Fruit fly (Drosophila melanogaster) whole organism, embryonic: ENCODE data around the gene CG11085.

ENCODE experiments used
- CG10431 ChIP-seq: fragments of 200-800 bp; sonication (Bioruptor generic); optimal IDR thresholded peaks from 3 replicates; lab custom pipeline; 2018; ENCODE audit warnings: missing biosample characterization, mild to moderate bottlenecking, missing genetic modification characterization
- CG10654 ChIP-seq: fragments of 200-800 bp; sonication (Bioruptor generic); optimal IDR thresholded peaks from 2 replicates; lab custom pipeline; 2016; ENCODE audit warnings: missing biosample characterization, missing genetic modification characterization
- CG12299 ChIP-seq: fragments of 200-800 bp; sonication (Bioruptor generic); optimal IDR thresholded peaks from 2 replicates; lab custom pipeline; 2018; ENCODE audit warnings: missing biosample characterization, mild to moderate bottlenecking, missing genetic modification characterization
- CG12391 ChIP-seq: fragments of 200-800 bp; sonication (Bioruptor generic); optimal IDR thresholded peaks from 3 replicates; lab custom pipeline; 2018; ENCODE audit warnings: missing biosample characterization, mild to moderate bottlenecking, missing genetic modification characterization, moderate library complexity
- CG13424 ChIP-seq: fragments of 200-800 bp; sonication (Bioruptor generic); optimal IDR thresholded peaks from 2 replicates; lab custom pipeline; 2019; ENCODE audit warnings: missing biosample characterization, mild to moderate bottlenecking, missing genetic modification characterization, moderate library complexity
- CG14050 ChIP-seq: fragments of 200-800 bp; sonication (Bioruptor generic); IDR thresholded peaks from 3 replicates; pipeline ENCODE4 v1.3.6; 2022; ENCODE audit warnings: missing biosample characterization, missing genetic modification characterization
- CG17359 ChIP-seq: fragments of 200-800 bp; sonication (Bioruptor generic); optimal IDR thresholded peaks from 3 replicates; lab custom pipeline; 2018; ENCODE audit warnings: missing biosample characterization, mild to moderate bottlenecking, missing genetic modification characterization, moderate library complexity
- CG17568 ChIP-seq: fragments of 200-800 bp; sonication (Bioruptor generic); optimal IDR thresholded peaks from 2 replicates; lab custom pipeline; 2018; ENCODE audit warnings: missing biosample characterization, mild to moderate bottlenecking, missing genetic modification characterization, moderate library complexity
- CG18619 ChIP-seq: fragments of 200-800 bp; sonication (Bioruptor generic); optimal IDR thresholded peaks from 3 replicates; lab custom pipeline; 2017; ENCODE audit warnings: missing biosample characterization, mild to moderate bottlenecking, missing genetic modification characterization
- CG32772 ChIP-seq: fragments of 200-800 bp; sonication (Bioruptor generic); IDR thresholded peaks from 2 replicates; pipeline ENCODE4 v1.3.6; 2022; ENCODE audit warnings: missing biosample characterization, missing genetic modification characterization
- CG3281 ChIP-seq: fragments of 200-800 bp; sonication (Bioruptor generic); optimal IDR thresholded peaks from 3 replicates; lab custom pipeline; 2017; ENCODE audit warnings: missing biosample characterization, mild to moderate bottlenecking, missing genetic modification characterization
- CG3407 ChIP-seq: fragments of 200-800 bp; sonication (Bioruptor generic); optimal IDR thresholded peaks from 2 replicates; lab custom pipeline; 2018; ENCODE audit warnings: missing biosample characterization, mild to moderate bottlenecking, missing genetic modification characterization
- CG4328 ChIP-seq: fragments of 200-800 bp; sonication (Bioruptor generic); optimal IDR thresholded peaks from 3 replicates; lab custom pipeline; 2017; ENCODE audit warnings: missing biosample characterization, missing genetic modification reagents, missing genetic modification characterization
- CG4617 ChIP-seq: fragments of 200-800 bp; sonication (Bioruptor generic); optimal IDR thresholded peaks from 3 replicates; lab custom pipeline; 2016; ENCODE audit warnings: missing biosample characterization, missing genetic modification characterization, borderline replicate concordance
- CG5180 ChIP-seq: fragments of 200-800 bp; sonication (Bioruptor generic); optimal IDR thresholded peaks from 3 replicates; lab custom pipeline; 2017; ENCODE audit warnings: missing biosample characterization, missing genetic modification characterization, mild to moderate bottlenecking, moderate library complexity, missing genetic modification reagents
- CG6765 ChIP-seq: fragments of 200-800 bp; sonication (Bioruptor generic); optimal IDR thresholded peaks from 3 replicates; lab custom pipeline; 2017; ENCODE audit warnings: missing biosample characterization, mild to moderate bottlenecking, missing genetic modification characterization
- CG7839 ChIP-seq: fragments of 200-800 bp; sonication (Bioruptor generic); optimal IDR thresholded peaks from 3 replicates; lab custom pipeline; 2018; ENCODE audit warnings: missing biosample characterization, mild to moderate bottlenecking, missing genetic modification characterization, moderate library complexity
- D ChIP-seq, 2 experiments: fragments of 200-800 bp in 1 of 2; fragments of >200 bp in 1 of 2; sonication (Bioruptor generic) in 1 of 2; optimal IDR thresholded peaks; 2 replicates in 1 of 2; 3 replicates in 1 of 2; lab custom pipeline; 2017; ENCODE audit warnings: mild to moderate bottlenecking in 1 of 2, missing biosample characterization in 1 of 2, missing genetic modification characterization in 1 of 2, missing genetic modification reagents in 1 of 2
- Dp ChIP-seq: fragments of 200-800 bp; sonication (Bioruptor generic); optimal IDR thresholded peaks from 2 replicates; lab custom pipeline; 2018; ENCODE audit warnings: missing biosample characterization, mild to moderate bottlenecking, missing genetic modification characterization, moderate library complexity
- Ets65A ChIP-seq: fragments of 200-800 bp; sonication (Bioruptor generic); peaks from one replicate; lab custom pipeline; 2016; ENCODE audit warnings: missing biosample characterization, missing genetic modification characterization
- HLH4C ChIP-seq: fragments of 200-800 bp; sonication (Bioruptor generic); IDR thresholded peaks from 3 replicates; pipeline ENCODE4 v1.3.6; 2022; ENCODE audit warnings: missing biosample characterization, missing genetic modification characterization; ENCODE audit not compliant: partially characterized antibody
- Hr39 ChIP-seq: fragments of >200 bp; optimal IDR thresholded peaks from 2 replicates; lab custom pipeline; 2017
- NC2β ChIP-seq: fragments of 200-800 bp; sonication (Bioruptor generic); optimal IDR thresholded peaks from 2 replicates; lab custom pipeline; 2016; ENCODE audit warnings: missing biosample characterization, missing genetic modification characterization
- Neu2 ChIP-seq: fragments of 200-800 bp; sonication (Bioruptor generic); optimal IDR thresholded peaks from 3 replicates; lab custom pipeline; 2016; ENCODE audit warnings: missing biosample characterization, missing genetic modification characterization, borderline replicate concordance
- Rfx ChIP-seq: fragments of 200-800 bp; sonication (Bioruptor generic); IDR thresholded peaks from 2 replicates; pipeline ENCODE4 v1.3.6; 2022; ENCODE audit warnings: missing biosample characterization, missing genetic modification characterization
- Six4 ChIP-seq: fragments of 200-800 bp; sonication (Bioruptor generic); optimal IDR thresholded peaks from 2 replicates; lab custom pipeline; 2016; ENCODE audit warnings: missing biosample characterization, missing genetic modification characterization
- Sox102F ChIP-seq: fragments of 200-800 bp; sonication (Bioruptor generic); optimal IDR thresholded peaks from 2 replicates; lab custom pipeline; 2018; ENCODE audit warnings: missing biosample characterization, mild to moderate bottlenecking, missing genetic modification characterization, moderate library complexity
- Spps ChIP-seq: fragments of 200-800 bp; sonication (Bioruptor generic); optimal IDR thresholded peaks from 2 replicates; lab custom pipeline; 2018; ENCODE audit warnings: missing biosample characterization, mild to moderate bottlenecking, missing genetic modification characterization
- TFAM ChIP-seq: fragments of 200-800 bp; sonication (Bioruptor generic); optimal IDR thresholded peaks from 2 replicates; lab custom pipeline; 2017; ENCODE audit warnings: missing biosample characterization, missing genetic modification characterization, inconsistent platforms
- az2 ChIP-seq: fragments of 200-800 bp; sonication (Bioruptor generic); optimal IDR thresholded peaks from 3 replicates; lab custom pipeline; 2016; ENCODE audit warnings: missing biosample characterization, missing genetic modification characterization
- bsh ChIP-seq, 2 experiments: fragments of 200-800 bp; sonication (Bioruptor generic); optimal IDR thresholded peaks; 2 replicates each; lab custom pipeline; 2017 to 2018; ENCODE audit warnings: mild to moderate bottlenecking in 2 of 2, missing biosample characterization in 2 of 2, missing genetic modification characterization in 2 of 2, moderate library complexity in 1 of 2
- cg ChIP-seq: fragments of 200-800 bp; sonication (Bioruptor generic); optimal IDR thresholded peaks from 3 replicates; lab custom pipeline; 2019; ENCODE audit warnings: missing biosample characterization, mild to moderate bottlenecking, missing genetic modification characterization, moderate library complexity
- ci ChIP-seq: fragments of 200-800 bp; sonication (Bioruptor generic); IDR thresholded peaks from 3 replicates; pipeline ENCODE4 v1.3.6; 2022; ENCODE audit warnings: missing biosample characterization, missing genetic modification characterization
- crol ChIP-seq: fragments of 200-800 bp; sonication (Bioruptor generic); IDR thresholded peaks from 2 replicates; pipeline ENCODE4 v1.3.6; 2022; ENCODE audit warnings: missing biosample characterization, missing genetic modification characterization
- da ChIP-seq: fragments of 200-800 bp; sonication (Bioruptor generic); optimal IDR thresholded peaks from 2 replicates; lab custom pipeline; 2016; ENCODE audit warnings: missing biosample characterization, missing genetic modification characterization
- dmrt99B ChIP-seq: fragments of 200-800 bp; sonication (Bioruptor generic); optimal IDR thresholded peaks from 2 replicates; lab custom pipeline; 2018; ENCODE audit warnings: missing biosample characterization, mild to moderate bottlenecking, missing genetic modification characterization, moderate library complexity
- en ChIP-seq: fragments of 200-800 bp; sonication (Bioruptor generic); optimal IDR thresholded peaks from 2 replicates; lab custom pipeline; 2016; ENCODE audit warnings: missing biosample characterization, missing genetic modification characterization
- fru ChIP-seq: fragments of >200 bp; optimal IDR thresholded peaks from 2 replicates; lab custom pipeline; 2017
- ftz-f1 ChIP-seq: fragments of 200-800 bp; sonication (Bioruptor generic); optimal IDR thresholded peaks from 2 replicates; lab custom pipeline; 2016; ENCODE audit warnings: missing biosample characterization, missing genetic modification characterization
- fu2 ChIP-seq: fragments of 200-800 bp; sonication (Bioruptor generic); optimal IDR thresholded peaks from 2 replicates; lab custom pipeline; 2016; ENCODE audit warnings: missing biosample characterization, missing genetic modification characterization
- gfzf ChIP-seq: fragments of 200-800 bp; sonication (Bioruptor generic); optimal IDR thresholded peaks from 2 replicates; lab custom pipeline; 2016; ENCODE audit warnings: missing biosample characterization, mild to moderate bottlenecking, missing genetic modification characterization, moderate library complexity
- ham ChIP-seq: fragments of 200-800 bp; sonication (Bioruptor generic); IDR thresholded peaks from 2 replicates; pipeline ENCODE4 v1.3.6; 2022; ENCODE audit warnings: missing biosample characterization, missing genetic modification characterization
- hbn ChIP-seq: fragments of 200-800 bp; sonication (Bioruptor generic); IDR thresholded peaks from 2 replicates; pipeline ENCODE4 v1.3.6; 2022; ENCODE audit warnings: missing biosample characterization, missing genetic modification characterization; ENCODE audit not compliant: partially characterized antibody
- klu ChIP-seq: fragments of 200-800 bp; sonication (Bioruptor generic); IDR thresholded peaks from 2 replicates; pipeline ENCODE4 v1.3.6; 2022; ENCODE audit warnings: missing biosample characterization, missing genetic modification characterization
- lola ChIP-seq, 3 experiments: fragments of >200 bp in 2 of 3; fragments of 200-800 bp in 1 of 3; sonication (Bioruptor generic) in 1 of 3; optimal IDR thresholded peaks; 2 replicates each; lab custom pipeline; 2017 to 2019; ENCODE audit warnings: missing biosample characterization in 3 of 3, missing genetic modification characterization in 3 of 3, mild to moderate bottlenecking in 1 of 3, moderate library complexity in 1 of 3
- repo ChIP-seq: fragments of 200-800 bp; sonication (Bioruptor generic); optimal IDR thresholded peaks from 2 replicates; lab custom pipeline; 2016; ENCODE audit warnings: missing biosample characterization, missing genetic modification characterization
- sisA ChIP-seq: fragments of 200-800 bp; sonication (Bioruptor generic); IDR thresholded peaks from 2 replicates; pipeline ENCODE4 v1.3.6; 2022; ENCODE audit warnings: missing biosample characterization, missing genetic modification characterization
- tio ChIP-seq: fragments of 200-800 bp; sonication (Bioruptor generic); optimal IDR thresholded peaks from 2 replicates; lab custom pipeline; 2017; ENCODE audit warnings: missing biosample characterization, missing genetic modification characterization, inconsistent platforms
- twi ChIP-seq: fragments of 200-800 bp; optimal IDR thresholded peaks from 2 replicates; lab custom pipeline; 2019; ENCODE audit warnings: missing biosample characterization, mild to moderate bottlenecking, missing genetic modification characterization, moderate library complexity
- zf30C ChIP-seq: fragments of 200-800 bp; sonication (Bioruptor generic); optimal IDR thresholded peaks from 3 replicates; lab custom pipeline; 2018; ENCODE audit warnings: missing biosample characterization, mild to moderate bottlenecking, missing genetic modification characterization

Gene CG11085

dm6 chrX:12567663-12568062 lies 48.5 kb upstream of the CG11085 start (continued):
- TF ChIP-seq repo (GFP tag; lab: Kevin White, UChicago) (no peak), D (optimal IDR thresholded peaks at IDR 0.05; lab: Kevin White, UChicago) (no peak), D (GFP tag; optimal IDR thresholded peaks at IDR 0.05; lab: Kevin White, UChicago) (peak; percentile 62), CG17359 (peak; percentile 88), ham (GFP tag; lab: Robert Waterston, UW) (peak; percentile 33; the same call in 1 of the 2 replicates), CG12391 (tag; lab: Kevin White, UChicago) (peak; percentile 83), lola (GFP tag; optimal IDR thresholded peaks at IDR 0.05; lab: Kevin White, UChicago) (peak in 1 of 3 experiments; percentile 28), Six4 (GFP tag; lab: Kevin White, UChicago) (peak; percentile 21), tio (GFP tag; lab: Kevin White, UChicago) (peak; percentile 49), CG10654 (GFP tag; lab: Kevin White, UChicago) (peak; percentile 45), CG4328 (GFP tag; lab: Kevin White, UChicago) (peak; percentile 75), Dp (GFP tag; lab: Kevin White, UChicago) (no peak), fu2 (GFP tag; lab: Kevin White, UChicago) (no peak), CG18619 (GFP tag; lab: Kevin White, UChicago) (peak; percentile 75), CG3281 (GFP tag; lab: Kevin White, UChicago) (peak; percentile 87), sisA (GFP tag; lab: Robert Waterston, UW) (peak; percentile 57), Hr39 (lab: Kevin White, UChicago) (no peak), en (GFP tag; lab: Kevin White, UChicago) (no peak), CG14050 (GFP tag; lab: Robert Waterston, UW) (peak; percentile 60), zf30C (no peak), CG10431 (GFP tag; lab: Kevin White, UChicago) (no peak), TFAM (GFP tag; lab: Kevin White, UChicago) (no peak), CG32772 (GFP tag; lab: Robert Waterston, UW) (peak; percentile 67), klu (GFP tag; lab: Robert Waterston, UW) (peak; percentile 38; the same call in 1 of the 2 replicates), crol (GFP tag; lab: Robert Waterston, UW) (no peak), Sox102F (GFP tag; lab: Kevin White, UChicago) (peak; percentile 80), HLH4C (no peak), twi (tag; lab: Kevin White, UChicago) (peak; percentile 36), CG5180 (GFP tag; lab: Kevin White, UChicago) (peak; percentile 55), cg (GFP tag; lab: Kevin White, UChicago) (no peak), CG17568 (GFP tag; lab: Kevin White, UChicago) (peak; percentile 55), hbn (GFP tag; lab: Robert Waterston, UW) (no peak), Spps (tag; lab: Kevin White, UChicago) (no peak), Neu2 (GFP tag; lab: Kevin White, UChicago) (no peak), NC2β (GFP tag; lab: Kevin White, UChicago) (no peak), gfzf (GFP tag; lab: Kevin White, UChicago) (no peak), dmrt99B (peak; percentile 88), da (GFP tag; lab: Kevin White, UChicago) (no peak), Rfx (GFP tag; lab: Robert Waterston, UW) (peak; percentile 79), ftz-f1 (no peak), CG6765 (peak; percentile 80), ci (peak; percentile 77; the same call in 2 of the 3 replicates), CG13424 (peak; percentile 87), az2 (peak; percentile 59), CG3407 (GFP tag; lab: Kevin White, UChicago) (peak; percentile 44), fru (lab: Kevin White, UChicago) (no peak), CG4617 (GFP tag; lab: Kevin White, UChicago) (no peak), bsh (GFP tag; optimal IDR thresholded peaks at IDR 0.05; lab: Kevin White, UChicago) (peak in 1 of 2 experiments; percentile 77), CG7839 (tag; lab: Kevin White, UChicago) (peak; percentile 88), CG12299 (tag; lab: Kevin White, UChicago) (peak; percentile 89), Ets65A (GFP tag; lab: Kevin White, UChicago) (no peak)
